Worm (Caenorhabditis elegans): ENCODE data around the gene ZK945.7.

- no peak for TF ChIP-seq ceh-48 (tag; optimal IDR thresholded peaks at IDR 0.05)
- TF ChIP-seq nhr-11 (tag; optimal IDR thresholded peaks at IDR 0.05): no peak
- no peak for TF ChIP-seq unc-3 (GFP tag; conservative IDR thresholded peaks at IDR 0.05)
- TF ChIP-seq unc-3 (tag; optimal IDR thresholded peaks at IDR 0.05): no peak
- TF ChIP-seq K02D7.2 (tag; optimal IDR thresholded peaks at IDR 0.05): no peak
- no peak for TF ChIP-seq tbx-2 (tag; optimal IDR thresholded peaks at IDR 0.05)
- TF ChIP-seq ceh-31 (tag; optimal IDR thresholded peaks at IDR 0.05): no peak
- TF ChIP-seq hlh-13 (GFP tag; optimal IDR thresholded peaks at IDR 0.05): no peak
- TF ChIP-seq tbx-7 (tag; optimal IDR thresholded peaks at IDR 0.05): no peak
- TF ChIP-seq nfya-1 (tag; optimal IDR thresholded peaks at IDR 0.05): no peak
- no peak for TF ChIP-seq pqm-1 (tag; optimal IDR thresholded peaks at IDR 0.05)
- no peak for TF ChIP-seq pag-3 (tag; optimal IDR thresholded peaks at IDR 0.05; ENCODE audit: borderline replicate concordance)
- TF ChIP-seq sox-2 (GFP tag; IDR thresholded peaks at IDR 0.05): no peak
- no peak for TF ChIP-seq pha-4 (tag; optimal IDR thresholded peaks at IDR 0.05)
- TF ChIP-seq hlh-30 (tag; optimal IDR thresholded peaks at IDR 0.05; ENCODE audit: insufficient read depth): no peak
These were observed 26.2 kb upstream of the ZK945.7 start, which contains the start of gene F27E5.9 for ce11 chrII:10134285-10134995.
